Fruit fly (Drosophila melanogaster) whole organism, embryonic: ENCODE measurements around the gene CG8673.
A peak's percentile ranks its signal among the peaks of the same experiment; 100 is the strongest.

Source experiments
- Asciz ChIP-seq: fragments of 200-800 bp; sonication (Bioruptor generic); optimal IDR thresholded peaks from 2 replicates; lab custom pipeline; 2017; ENCODE audit warnings: missing biosample characterization, mild to moderate bottlenecking, missing genetic modification characterization, missing genetic modification reagents
- Bgb ChIP-seq: fragments of 200-800 bp; sonication (Bioruptor generic); IDR thresholded peaks from 2 replicates; pipeline ENCODE4 v1.3.6; 2022; ENCODE audit warnings: missing biosample characterization, missing genetic modification characterization; ENCODE audit not compliant: partially characterized antibody
- CG11456 ChIP-seq: fragments of 200-800 bp; sonication (Bioruptor generic); IDR thresholded peaks from 3 replicates; pipeline ENCODE4 v1.3.6; 2022; ENCODE audit warnings: missing biosample characterization, missing genetic modification characterization
- CG11695 ChIP-seq: fragments of 200-800 bp; sonication (Bioruptor generic); IDR thresholded peaks from 3 replicates; pipeline ENCODE4 v1.3.6; 2022; ENCODE audit warnings: missing biosample characterization, missing genetic modification characterization
- CG12769 ChIP-seq: fragments of 200-800 bp; sonication (Bioruptor generic); optimal IDR thresholded peaks from 2 replicates; lab custom pipeline; 2019; ENCODE audit warnings: missing biosample characterization, mild to moderate bottlenecking, missing genetic modification characterization, moderate library complexity
- CG15073 ChIP-seq: fragments of 200-800 bp; sonication (Bioruptor generic); optimal IDR thresholded peaks from 2 replicates; lab custom pipeline; 2016; ENCODE audit warnings: missing biosample characterization, missing genetic modification characterization
- CG17186 ChIP-seq: fragments of 200-800 bp; sonication (Bioruptor generic); optimal IDR thresholded peaks from 3 replicates; lab custom pipeline; 2017; ENCODE audit warnings: missing biosample characterization, missing genetic modification reagents, missing genetic modification characterization
- CG17361 ChIP-seq: fragments of 200-800 bp; sonication (Bioruptor generic); IDR thresholded peaks from 3 replicates; pipeline ENCODE4 v1.3.6; 2022; ENCODE audit warnings: missing biosample characterization, missing genetic modification characterization
- CG18599 ChIP-seq: fragments of 200-800 bp; sonication (Bioruptor generic); optimal IDR thresholded peaks from 3 replicates; lab custom pipeline; 2017; ENCODE audit warnings: missing biosample characterization, missing genetic modification characterization, mild to moderate bottlenecking, moderate library complexity, missing genetic modification reagents
- CG18764 ChIP-seq: fragments of 200-800 bp; sonication (Bioruptor generic); optimal IDR thresholded peaks from 3 replicates; lab custom pipeline; 2016; ENCODE audit warnings: missing biosample characterization, missing genetic modification characterization
- CG4328 ChIP-seq: fragments of 200-800 bp; sonication (Bioruptor generic); optimal IDR thresholded peaks from 3 replicates; lab custom pipeline; 2017; ENCODE audit warnings: missing biosample characterization, missing genetic modification reagents, missing genetic modification characterization
- CG4360 ChIP-seq: fragments of 200-800 bp; sonication (Bioruptor generic); IDR thresholded peaks from 2 replicates; pipeline ENCODE4 v1.3.6; 2022; ENCODE audit warnings: missing biosample characterization, missing genetic modification characterization
- D19B ChIP-seq: fragments of 200-800 bp; sonication (Bioruptor generic); optimal IDR thresholded peaks from 2 replicates; lab custom pipeline; 2017; ENCODE audit warnings: missing biosample characterization, mild to moderate bottlenecking, missing genetic modification characterization
- Dbx ChIP-seq: fragments of 200-800 bp; sonication (Bioruptor generic); IDR thresholded peaks from 3 replicates; pipeline ENCODE4 v1.3.6; 2022; ENCODE audit warnings: missing biosample characterization, missing genetic modification characterization
- Dip2 ChIP-seq: fragments of 200-800 bp; sonication (Bioruptor generic); IDR thresholded peaks from 2 replicates; pipeline ENCODE4 v1.3.6; 2022; ENCODE audit warnings: missing biosample characterization, missing genetic modification characterization
- Lpt ChIP-seq: fragments of >200 bp; optimal IDR thresholded peaks from 2 replicates; lab custom pipeline; 2018; ENCODE audit warnings: missing biosample characterization, missing genetic modification characterization
- Mrtf ChIP-seq: fragments of 200-800 bp; sonication (Bioruptor generic); IDR thresholded peaks from 3 replicates; pipeline ENCODE4 v1.3.6; 2022; ENCODE audit warnings: missing biosample characterization, missing genetic modification characterization
- Nf-YA ChIP-seq: fragments of 200-800 bp; sonication (Bioruptor generic); IDR thresholded peaks from 2 replicates; pipeline ENCODE4 v1.3.6; 2022; ENCODE audit warnings: missing biosample characterization, missing genetic modification characterization
- Ptx1 ChIP-seq: fragments of 200-800 bp; sonication (Bioruptor generic); IDR thresholded peaks from 2 replicates; pipeline ENCODE4 v1.3.6; 2022; ENCODE audit warnings: missing biosample characterization, missing genetic modification characterization
- Ravus ChIP-seq: fragments of 200-800 bp; sonication (Bioruptor generic); IDR thresholded peaks from 2 replicates; pipeline ENCODE4 v1.3.6; 2022; ENCODE audit warnings: missing biosample characterization, missing genetic modification characterization
- Rfx ChIP-seq: fragments of 200-800 bp; sonication (Bioruptor generic); IDR thresholded peaks from 2 replicates; pipeline ENCODE4 v1.3.6; 2022; ENCODE audit warnings: missing biosample characterization, missing genetic modification characterization
- Rx ChIP-seq: fragments of 200-800 bp; sonication (Bioruptor generic); IDR thresholded peaks from 2 replicates; pipeline ENCODE4 v1.3.6; 2022; ENCODE audit warnings: missing biosample characterization, missing genetic modification characterization
- Sox100B ChIP-seq: fragments of 200-800 bp; sonication (Bioruptor generic); optimal IDR thresholded peaks from 3 replicates; lab custom pipeline; 2018; ENCODE audit warnings: missing biosample characterization, mild to moderate bottlenecking, missing genetic modification characterization
- TFAM ChIP-seq: fragments of 200-800 bp; sonication (Bioruptor generic); optimal IDR thresholded peaks from 2 replicates; lab custom pipeline; 2017; ENCODE audit warnings: missing biosample characterization, missing genetic modification characterization, inconsistent platforms
- ara ChIP-seq: fragments of 200-800 bp; sonication (Bioruptor generic); IDR thresholded peaks from 2 replicates; pipeline ENCODE4 v1.3.6; 2022; ENCODE audit warnings: missing biosample characterization, missing genetic modification characterization
- caup ChIP-seq: fragments of 200-800 bp; sonication (Bioruptor generic); optimal IDR thresholded peaks from 3 replicates; lab custom pipeline; 2017; ENCODE audit warnings: missing biosample characterization, mild to moderate bottlenecking, missing genetic modification characterization, moderate library complexity; ENCODE audit not compliant: severe bottlenecking
- chinmo ChIP-seq: fragments of 200-800 bp; sonication (Bioruptor generic); IDR thresholded peaks from 4 replicates; pipeline ENCODE4 v1.3.6; 2022; ENCODE audit warnings: missing biosample characterization, missing genetic modification characterization; ENCODE audit not compliant: partially characterized antibody
- chm ChIP-seq: fragments of 200-800 bp; sonication (Bioruptor generic); IDR thresholded peaks from 2 replicates; pipeline ENCODE4 v1.3.6; 2022; ENCODE audit warnings: missing biosample characterization, missing genetic modification characterization
- ci ChIP-seq: fragments of 200-800 bp; sonication (Bioruptor generic); IDR thresholded peaks from 3 replicates; pipeline ENCODE4 v1.3.6; 2022; ENCODE audit warnings: missing biosample characterization, missing genetic modification characterization
- crol ChIP-seq: fragments of 200-800 bp; sonication (Bioruptor generic); IDR thresholded peaks from 2 replicates; pipeline ENCODE4 v1.3.6; 2022; ENCODE audit warnings: missing biosample characterization, missing genetic modification characterization
- da ChIP-seq: fragments of 200-800 bp; sonication (Bioruptor generic); optimal IDR thresholded peaks from 2 replicates; lab custom pipeline; 2016; ENCODE audit warnings: missing biosample characterization, missing genetic modification characterization
- danr ChIP-seq: fragments of 200-800 bp; sonication (Bioruptor generic); IDR thresholded peaks from 2 replicates; pipeline ENCODE4 v1.3.6; 2022; ENCODE audit warnings: missing biosample characterization, missing genetic modification characterization
- dysf ChIP-seq: fragments of 200-800 bp; sonication (Bioruptor generic); IDR thresholded peaks from 3 replicates; pipeline ENCODE4 v1.3.6; 2022; ENCODE audit warnings: missing biosample characterization, missing genetic modification characterization
- eve ChIP-seq, 2 experiments: fragments of >200 bp; optimal IDR thresholded peaks; 2 replicates each; lab custom pipeline; 2017; ENCODE audit warnings: missing biosample characterization in 2 of 2, missing genetic modification characterization in 2 of 2
- exex ChIP-seq: fragments of 200-800 bp; sonication (Bioruptor generic); optimal IDR thresholded peaks from 4 replicates; lab custom pipeline; 2018; ENCODE audit warnings: missing biosample characterization, mild to moderate bottlenecking, missing genetic modification characterization, moderate library complexity
- fd102C ChIP-seq: fragments of 200-800 bp; sonication (Bioruptor generic); optimal IDR thresholded peaks from 2 replicates; lab custom pipeline; 2018; ENCODE audit warnings: missing biosample characterization, mild to moderate bottlenecking, missing genetic modification characterization, moderate library complexity
- gce ChIP-seq: fragments of 200-800 bp; sonication (Bioruptor generic); IDR thresholded peaks from 3 replicates; pipeline ENCODE4 v1.3.6; 2022; ENCODE audit warnings: missing biosample characterization, missing genetic modification characterization
- hbn ChIP-seq: fragments of 200-800 bp; sonication (Bioruptor generic); IDR thresholded peaks from 2 replicates; pipeline ENCODE4 v1.3.6; 2022; ENCODE audit warnings: missing biosample characterization, missing genetic modification characterization; ENCODE audit not compliant: partially characterized antibody
- klu ChIP-seq: fragments of 200-800 bp; sonication (Bioruptor generic); IDR thresholded peaks from 2 replicates; pipeline ENCODE4 v1.3.6; 2022; ENCODE audit warnings: missing biosample characterization, missing genetic modification characterization
- lmd ChIP-seq: fragments of 200-800 bp; sonication (Bioruptor generic); IDR thresholded peaks from 2 replicates; pipeline ENCODE4 v1.3.6; 2022; ENCODE audit warnings: missing biosample characterization, missing genetic modification characterization
- lov ChIP-seq, 2 experiments: fragments of 200-800 bp in 1 of 2; fragments of >200 bp in 1 of 2; sonication (Bioruptor generic) in 1 of 2; IDR thresholded peaks in 1 of 2; optimal IDR thresholded peaks in 1 of 2; 2 replicates in 1 of 2; 3 replicates in 1 of 2; pipeline versions ENCODE4 v1.3.6 to Lab custom; 2017 to 2022; ENCODE audit warnings: missing biosample characterization in 1 of 2, missing genetic modification characterization in 1 of 2
- maf-S ChIP-seq: fragments of 200-800 bp; sonication (Bioruptor generic); optimal IDR thresholded peaks from 2 replicates; lab custom pipeline; 2016; ENCODE audit warnings: missing biosample characterization, missing genetic modification characterization
- nerfin-2 ChIP-seq: fragments of 200-800 bp; sonication (Bioruptor generic); IDR thresholded peaks from 2 replicates; pipeline ENCODE4 v1.3.6; 2022; ENCODE audit warnings: missing biosample characterization, missing genetic modification characterization; ENCODE audit not compliant: partially characterized antibody
- peb ChIP-seq: fragments of 200-800 bp; sonication (Bioruptor generic); IDR thresholded peaks from 2 replicates; pipeline ENCODE4 v1.3.6; 2022; ENCODE audit warnings: missing biosample characterization, missing genetic modification characterization
- sd ChIP-seq: fragments of 200-800 bp; sonication (Bioruptor generic); optimal IDR thresholded peaks from 3 replicates; lab custom pipeline; 2018; ENCODE audit warnings: missing biosample characterization, mild to moderate bottlenecking, missing genetic modification characterization, moderate library complexity
- sens ChIP-seq: fragments of 200-800 bp; sonication (Bioruptor generic); peaks from one replicate; lab custom pipeline; 2016; ENCODE audit warnings: missing biosample characterization, missing genetic modification characterization
- sr ChIP-seq: fragments of 200-800 bp; sonication (Bioruptor generic); IDR thresholded peaks from 3 replicates; pipeline ENCODE4 v1.3.6; 2022; ENCODE audit warnings: missing biosample characterization, missing genetic modification characterization
- ssp ChIP-seq: fragments of 200-800 bp; sonication (Bioruptor generic); IDR thresholded peaks from 2 replicates; pipeline ENCODE4 v1.3.6; 2022; ENCODE audit warnings: missing biosample characterization, missing genetic modification characterization
- sug ChIP-seq: fragments of 200-800 bp; optimal IDR thresholded peaks from 2 replicates; lab custom pipeline; 2019; ENCODE audit warnings: missing biosample characterization, mild to moderate bottlenecking, missing genetic modification characterization, moderate library complexity
- tgo ChIP-seq: fragments of 200-800 bp; sonication (Bioruptor generic); IDR thresholded peaks from 3 replicates; pipeline ENCODE4 v1.3.6; 2022; ENCODE audit warnings: missing biosample characterization, missing genetic modification characterization
- wor ChIP-seq: fragments of 200-800 bp; sonication (Bioruptor generic); IDR thresholded peaks from 2 replicates; pipeline ENCODE4 v1.3.6; 2022; ENCODE audit warnings: missing biosample characterization, missing genetic modification characterization
- z ChIP-seq: fragments of 200-800 bp; sonication (Bioruptor generic); IDR thresholded peaks from 3 replicates; pipeline ENCODE4 v1.3.6; 2022; ENCODE audit warnings: missing biosample characterization, missing genetic modification characterization

Gene CG8673

DNA sequence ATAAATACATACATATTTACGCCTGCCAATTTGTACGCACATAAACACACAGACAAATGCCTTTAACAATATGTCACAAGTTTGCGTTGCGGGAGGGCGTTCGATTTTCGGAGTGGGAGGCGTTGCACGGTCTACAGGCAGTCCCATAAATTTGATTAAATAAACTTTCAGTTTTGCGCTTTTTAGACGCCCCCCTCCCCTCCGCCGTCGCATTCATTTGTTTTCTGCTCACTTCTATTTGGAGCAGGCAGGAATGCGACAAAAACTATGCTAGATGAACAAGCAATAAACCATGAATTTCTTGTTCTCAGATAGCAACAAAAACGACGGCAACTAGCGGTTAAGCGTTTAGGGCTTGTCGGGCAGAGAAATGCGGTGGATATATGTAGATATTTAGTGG is 25.1 kb upstream of the CG8673 start:
- no peak for TF ChIP-seq Asciz (GFP tag; lab: Kevin White, UChicago)
- TF ChIP-seq klu (GFP tag; lab: Robert Waterston, UW): no peak
- no peak for TF ChIP-seq chm (GFP tag; lab: Robert Waterston, UW)
- TF ChIP-seq crol (GFP tag; lab: Robert Waterston, UW): peak; percentile 28; the same call in 1 of the 2 replicates
- TF ChIP-seq Lpt: no peak
- TF ChIP-seq ara: no peak
- no peak for TF ChIP-seq peb (GFP tag; lab: Robert Waterston, UW)
- no peak for TF ChIP-seq da (GFP tag; lab: Kevin White, UChicago)
- TF ChIP-seq CG17361: no peak
- TF ChIP-seq CG18599 (GFP tag; lab: Kevin White, UChicago): no peak
- no peak for TF ChIP-seq CG17186 (GFP tag; lab: Kevin White, UChicago)
- no peak for TF ChIP-seq tgo (GFP tag; lab: Robert Waterston, UW)
- TF ChIP-seq lmd (GFP tag; lab: Robert Waterston, UW): no peak
- no peak for TF ChIP-seq Mrtf
- peak; percentile 67; the same call in 1 of the 4 replicates for TF ChIP-seq chinmo (GFP tag; lab: Robert Waterston, UW)
- TF ChIP-seq CG12769 (tag; lab: Kevin White, UChicago): peak; percentile 73
- no peak for TF ChIP-seq lov (optimal IDR thresholded peaks at IDR 0.05; lab: Kevin White, UChicago)
- TF ChIP-seq lov (GFP tag; IDR thresholded peaks at IDR 0.05; lab: Robert Waterston, UW): no peak
- TF ChIP-seq wor: no peak
- TF ChIP-seq Ravus (GFP tag; lab: Robert Waterston, UW): no peak
- no peak for TF ChIP-seq sens
- TF ChIP-seq Dip2 (GFP tag; lab: Robert Waterston, UW): no peak
- TF ChIP-seq TFAM: no peak
- no peak for TF ChIP-seq Rx (GFP tag; lab: Robert Waterston, UW)
- TF ChIP-seq Nf-YA (GFP tag; lab: Robert Waterston, UW): 0 out of 2 replicates have a peak, but pooled peaks have one; percentile 7
- TF ChIP-seq sd: peak; percentile 95
- TF ChIP-seq z (GFP tag; lab: Robert Waterston, UW): no peak
- TF ChIP-seq Dbx: peak; percentile 34; the same call in 1 of the 3 replicates
- no peak for TF ChIP-seq ci (GFP tag; lab: Robert Waterston, UW)
- no peak for TF ChIP-seq danr
- 0 out of 3 replicates have a peak, but pooled peaks have one; percentile 3 for TF ChIP-seq sr (GFP tag; lab: Robert Waterston, UW)
- TF ChIP-seq CG11456 (GFP tag; lab: Robert Waterston, UW): no peak
- TF ChIP-seq Rfx: 0 out of 2 replicates have a peak, but pooled peaks have one; percentile 10
- TF ChIP-seq exex (tag; lab: Kevin White, UChicago): no peak
- no peak for TF ChIP-seq CG4328 (GFP tag; lab: Kevin White, UChicago)
- no peak for TF ChIP-seq hbn (GFP tag; lab: Robert Waterston, UW)
- no peak for TF ChIP-seq caup (GFP tag; lab: Kevin White, UChicago)
- TF ChIP-seq maf-S: no peak
- TF ChIP-seq sug (tag; lab: Kevin White, UChicago): peak; percentile 60
- TF ChIP-seq dysf (GFP tag; lab: Robert Waterston, UW): no peak
- TF ChIP-seq CG18764 (GFP tag; lab: Kevin White, UChicago): no peak

DNA sequence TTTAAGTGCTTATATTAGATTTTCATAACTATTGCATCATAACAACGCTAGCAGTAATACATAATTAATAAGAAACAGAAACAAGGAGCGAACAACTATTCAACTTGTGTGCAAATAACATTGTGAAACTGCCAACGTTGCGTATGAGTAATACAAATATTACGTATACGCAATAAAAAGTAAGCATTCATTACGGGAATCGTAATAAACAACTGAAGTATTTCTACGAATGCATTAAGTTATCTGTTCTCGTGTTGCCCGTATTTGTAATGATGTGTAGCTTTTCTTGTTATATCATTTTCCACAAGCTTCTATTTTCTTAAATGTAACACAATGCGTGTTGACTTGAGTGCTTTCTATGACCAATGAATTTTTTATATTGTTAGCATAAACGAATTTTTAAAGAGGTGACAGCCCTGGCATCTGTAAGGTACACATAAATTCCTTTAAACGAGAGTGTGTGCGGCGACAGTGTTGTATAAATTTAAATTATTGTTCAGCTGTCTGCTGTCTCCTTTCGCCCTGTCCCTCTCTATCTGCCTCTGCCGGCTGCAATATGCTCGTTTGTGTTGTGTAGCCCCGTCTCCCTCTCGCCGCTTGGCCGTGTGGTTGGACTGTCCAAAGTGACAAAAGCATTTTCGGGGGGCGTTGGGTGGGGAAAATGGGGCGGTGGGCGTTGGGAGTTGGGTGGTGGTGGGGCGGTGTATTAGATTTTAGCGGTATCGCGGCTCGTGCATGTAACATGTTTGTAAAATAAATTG is 24.3 kb upstream of the CG8673 start:
- TF ChIP-seq CG15073 (GFP tag; lab: Kevin White, UChicago): no peak
- 0 out of 2 replicates have a peak, but pooled peaks have one; percentile 25 for TF ChIP-seq Bgb (GFP tag; lab: Robert Waterston, UW)
- TF ChIP-seq gce (GFP tag; lab: Robert Waterston, UW): peak; percentile 49; the same call in 1 of the 3 replicates
- TF ChIP-seq ssp: no peak
- TF ChIP-seq Sox100B (GFP tag; lab: Kevin White, UChicago): peak; percentile 9
- TF ChIP-seq chinmo (GFP tag; lab: Robert Waterston, UW): peak; percentile 84
- peak; percentile 32; the same call in 1 of the 2 replicates for TF ChIP-seq Ptx1
- TF ChIP-seq D19B (GFP tag; lab: Kevin White, UChicago): no peak
- TF ChIP-seq eve (GFP tag; optimal IDR thresholded peaks at IDR 0.05; lab: Kevin White, UChicago): peak in 1 of 2 experiments; percentile 38
- TF ChIP-seq fd102C (GFP tag; lab: Kevin White, UChicago): no peak
- TF ChIP-seq CG11695 (GFP tag; lab: Robert Waterston, UW): 0 out of 3 replicates have a peak, but pooled peaks have one; percentile 24
- TF ChIP-seq nerfin-2 (GFP tag; lab: Robert Waterston, UW): no peak
- TF ChIP-seq CG4360 (GFP tag; lab: Robert Waterston, UW): no peak
